Fruit fly (Drosophila melanogaster) ovary, adult (tissue): ENCODE data around the gene Vta1.

ENCODE experiments used
- CG17801 ChIP-seq: fragments of 200-800 bp; optimal IDR thresholded peaks from 2 replicates; lab custom pipeline; 2019; ENCODE audit warnings: missing biosample characterization, mild to moderate bottlenecking, missing genetic modification characterization, moderate library complexity; ENCODE audit not compliant: partially characterized antibody

Gene Vta1

dm6 chr3L:1664205-1664604 lies 11.5 kb upstream of the Vta1 start:
- no peak for TF ChIP-seq CG17801 (GFP tag; lab: Kevin White, UChicago)

- TF ChIP-seq CG17801 (GFP tag; lab: Kevin White, UChicago) = no peak
These were observed 10.8 kb upstream of the Vta1 start for dm6 chr3L:1663531-1663930.

dm6 chr3L:1661738-1662370 lies 9.2 kb upstream of the Vta1 start:
- TF ChIP-seq CG17801 (GFP tag; lab: Kevin White, UChicago) = no peak

- no peak for TF ChIP-seq CG17801 (GFP tag; lab: Kevin White, UChicago)
These were observed 1.1 kb upstream of the Vta1 start for dm6 chr3L:1653752-1654151.

dm6 chr3L:1649363-1649762 lies 3.3 kb downstream of the Vta1 start:
- no peak for TF ChIP-seq CG17801 (GFP tag; lab: Kevin White, UChicago)

dm6 chr3L:1648690-1649355 lies 3.9 kb downstream of the Vta1 start, which contains the start of gene CG13920:
Gene CG13920 (plus strand): TSS chr3L:1648944.
- TF ChIP-seq CG17801 (GFP tag; lab: Kevin White, UChicago) = no peak

dm6 chr3L:1647276-1647919 lies 5.3 kb downstream of the Vta1 start, which contains the start of the genes CG17249 and Bro:
Gene CG17249 (minus strand): TSS chr3L:1647464.
Gene Bro (plus strand): TSS chr3L:1647869.
- TF ChIP-seq CG17801 (GFP tag; lab: Kevin White, UChicago) = no peak

dm6 chr3L:1644920-1645567 lies 7.7 kb downstream of the Vta1 start, which contains the start of the genes alphaCOP and CG13919:
Gene alphaCOP (minus strand): TSS chr3L:1645199.
Gene CG13919 (plus strand): TSS chr3L:1645467.
- TF ChIP-seq CG17801 (GFP tag; lab: Kevin White, UChicago) = peak; percentile 97

- peak; percentile 77 for TF ChIP-seq CG17801 (GFP tag; lab: Kevin White, UChicago)
These were observed 13.4 kb downstream of the Vta1 start, which contains the start of the genes Mettl2 and Bgb for dm6 chr3L:1639185-1639812. Gene Mettl2 (minus strand): TSS chr3L:1639235. Gene Bgb (plus strand): TSS chr3L:1639711.

dm6 chr3L:1637652-1638051 lies 15.0 kb downstream of the Vta1 start, which contains the start of gene nSyb:
Gene nSyb (minus strand): TSS chr3L:1637752.
- TF ChIP-seq CG17801 (GFP tag; lab: Kevin White, UChicago) = no peak

dm6 chr3L:1636886-1637285 lies 15.8 kb downstream of the Vta1 start:
- no peak for TF ChIP-seq CG17801 (GFP tag; lab: Kevin White, UChicago)

dm6 chr3L:1629064-1629777 lies 23.5 kb downstream of the Vta1 start, which contains the start of gene GC:
Gene GC (minus strand): TSS chr3L:1629301.
- no peak for TF ChIP-seq CG17801 (GFP tag; lab: Kevin White, UChicago)

dm6 chr3L:1628176-1628866 lies 24.4 kb downstream of the Vta1 start, which contains the start of gene CG13928:
Gene CG13928 (minus strand): TSS chr3L:1628377.
- TF ChIP-seq CG17801 (GFP tag; lab: Kevin White, UChicago) = no peak
